Worm (Caenorhabditis elegans): ENCODE results near the gene ZC116.1.

- TF ChIP-seq lsy-12 (tag; optimal IDR thresholded peaks at IDR 0.05) (no peak), nhr-67 (tag; optimal IDR thresholded peaks at IDR 0.05) (no peak), ztf-11 (tag; optimal IDR thresholded peaks at IDR 0.05) (no peak), nhr-11 (tag; optimal IDR thresholded peaks at IDR 0.05) (no peak), fos-1 (tag; optimal IDR thresholded peaks at IDR 0.05) (no peak), nhr-237 (tag; optimal IDR thresholded peaks at IDR 0.05) (no peak)
These were observed 50.7 kb downstream of the ZC116.1 start, which contains the start of gene his-74 for ce11 chrV:12660280-12660818.
